Fruit fly (Drosophila melanogaster) whole organism, prepupa: Measurements from ENCODE around the gene ND-30.
A peak's percentile ranks its signal among the peaks of the same experiment; 100 is the strongest.

Experiments
- CG10631 ChIP-seq: fragments of 200-800 bp; sonication (Bioruptor generic); optimal IDR thresholded peaks from 2 replicates; lab custom pipeline; 2016; ENCODE audit warnings: missing biosample characterization, missing genetic modification characterization
- CG10669 ChIP-seq: fragments of 200-800 bp; sonication (Bioruptor generic); optimal IDR thresholded peaks from 3 replicates; lab custom pipeline; 2018; ENCODE audit warnings: missing biosample characterization, mild to moderate bottlenecking, missing genetic modification characterization, moderate library complexity
- CG15336 ChIP-seq: fragments of 200-800 bp; sonication (Bioruptor generic); IDR thresholded peaks from 2 replicates; pipeline ENCODE4 v1.3.6; 2022; ENCODE audit warnings: missing biosample characterization, missing genetic modification characterization
- CG3032 ChIP-seq: fragments of 200-800 bp; optimal IDR thresholded peaks from 2 replicates; lab custom pipeline; 2019; ENCODE audit warnings: missing biosample characterization, mild to moderate bottlenecking, missing genetic modification characterization, moderate library complexity
- CG31627 ChIP-seq: fragments of 200-800 bp; sonication (Bioruptor generic); optimal IDR thresholded peaks from 3 replicates; lab custom pipeline; 2016; ENCODE audit warnings: missing biosample characterization, missing genetic modification characterization
- CG32006 ChIP-seq: fragments of 200-800 bp; sonication (Bioruptor generic); optimal IDR thresholded peaks from 3 replicates; lab custom pipeline; 2017; ENCODE audit warnings: missing biosample characterization, mild to moderate bottlenecking, missing genetic modification characterization
- CG34406 ChIP-seq: fragments of 200-800 bp; sonication (Bioruptor generic); optimal IDR thresholded peaks from 3 replicates; lab custom pipeline; 2016; ENCODE audit warnings: missing biosample characterization, missing genetic modification characterization
- CG3919 ChIP-seq: fragments of 200-800 bp; sonication (Bioruptor generic); optimal IDR thresholded peaks from 3 replicates; lab custom pipeline; 2016; ENCODE audit warnings: missing biosample characterization, missing genetic modification characterization
- CG4318 ChIP-seq: fragments of 200-800 bp; sonication (Bioruptor generic); optimal IDR thresholded peaks from 3 replicates; lab custom pipeline; 2017; ENCODE audit warnings: missing biosample characterization, mild to moderate bottlenecking, missing genetic modification characterization
- CG6163 ChIP-seq: fragments of 200-800 bp; sonication (Bioruptor generic); IDR thresholded peaks from 3 replicates; pipeline ENCODE4 v1.3.6; 2022; ENCODE audit warnings: missing biosample characterization, missing genetic modification characterization
- CG6276 ChIP-seq: fragments of 200-800 bp; sonication (Bioruptor generic); optimal IDR thresholded peaks from 2 replicates; lab custom pipeline; 2017; ENCODE audit warnings: missing biosample characterization, mild to moderate bottlenecking, missing genetic modification characterization
- CG6808 ChIP-seq: fragments of 200-800 bp; sonication (Bioruptor generic); optimal IDR thresholded peaks from 3 replicates; lab custom pipeline; 2017; ENCODE audit warnings: missing biosample characterization, missing genetic modification characterization, mild to moderate bottlenecking, moderate library complexity, missing genetic modification reagents
- CG6854 ChIP-seq: fragments of 200-800 bp; sonication (Bioruptor generic); optimal IDR thresholded peaks from 2 replicates; lab custom pipeline; 2017; ENCODE audit warnings: missing biosample characterization, mild to moderate bottlenecking, missing genetic modification characterization
- CG7368 ChIP-seq: fragments of 200-800 bp; sonication (Bioruptor generic); optimal IDR thresholded peaks from 3 replicates; lab custom pipeline; 2016; ENCODE audit warnings: missing biosample characterization, missing genetic modification characterization
- CG8319 ChIP-seq: fragments of 200-800 bp; sonication (Bioruptor generic); optimal IDR thresholded peaks from 3 replicates; lab custom pipeline; 2016; ENCODE audit warnings: missing biosample characterization, missing genetic modification characterization
- Eip75B ChIP-seq: fragments of 200-800 bp; sonication (Bioruptor generic); optimal IDR thresholded peaks from 3 replicates; lab custom pipeline; 2016; ENCODE audit warnings: missing biosample characterization, missing genetic modification characterization
- Eip78C ChIP-seq: fragments of 200-800 bp; sonication (Bioruptor generic); peaks from one replicate; lab custom pipeline; 2016; ENCODE audit warnings: missing biosample characterization, missing genetic modification characterization
- Ets21C ChIP-seq: fragments of 200-800 bp; sonication (Bioruptor generic); optimal IDR thresholded peaks from 3 replicates; lab custom pipeline; 2016; ENCODE audit warnings: missing biosample characterization, missing genetic modification characterization
- Ets96B ChIP-seq: fragments of 200-800 bp; optimal IDR thresholded peaks from 2 replicates; lab custom pipeline; 2019; ENCODE audit warnings: missing biosample characterization, mild to moderate bottlenecking, missing genetic modification characterization, moderate library complexity
- Hr38 ChIP-seq: sonication (Bioruptor generic); optimal IDR thresholded peaks from 2 replicates; lab custom pipeline; 2016; ENCODE audit warnings: missing biosample characterization, missing genetic modification characterization
- Hr39 ChIP-seq: fragments of 200-800 bp; sonication (Bioruptor generic); optimal IDR thresholded peaks from 2 replicates; lab custom pipeline; 2016; ENCODE audit warnings: missing biosample characterization, missing genetic modification characterization
- Hr4 ChIP-seq: fragments of 200-800 bp; sonication (Bioruptor generic); optimal IDR thresholded peaks from 3 replicates; lab custom pipeline; 2016; ENCODE audit warnings: missing biosample characterization, missing genetic modification characterization
- Lpt ChIP-seq: fragments of 200-800 bp; sonication (Bioruptor generic); optimal IDR thresholded peaks from 3 replicates; lab custom pipeline; 2016; ENCODE audit warnings: missing biosample characterization, missing genetic modification characterization
- Smox ChIP-seq: fragments of 200-800 bp; sonication (Bioruptor generic); optimal IDR thresholded peaks from 3 replicates; lab custom pipeline; 2016; ENCODE audit warnings: missing biosample characterization, missing genetic modification characterization
- Sox14 ChIP-seq: fragments of 200-800 bp; sonication (Bioruptor generic); optimal IDR thresholded peaks from 3 replicates; lab custom pipeline; 2016; ENCODE audit warnings: missing biosample characterization, missing genetic modification characterization
- cyc ChIP-seq: fragments of 200-800 bp; sonication (Bioruptor generic); optimal IDR thresholded peaks from 3 replicates; lab custom pipeline; 2016; ENCODE audit warnings: missing biosample characterization, missing genetic modification characterization
- dac ChIP-seq: fragments of 200-800 bp; sonication (Bioruptor generic); optimal IDR thresholded peaks from 2 replicates; lab custom pipeline; 2017; ENCODE audit warnings: missing biosample characterization, mild to moderate bottlenecking, missing genetic modification characterization
- dsx ChIP-seq: fragments of 200-800 bp; optimal IDR thresholded peaks from 3 replicates; lab custom pipeline; 2019; ENCODE audit warnings: missing biosample characterization, mild to moderate bottlenecking, missing genetic modification characterization, moderate library complexity; ENCODE audit not compliant: poor library complexity, severe bottlenecking
- eg ChIP-seq: fragments of 200-800 bp; sonication (Bioruptor generic); IDR thresholded peaks from 3 replicates; pipeline ENCODE4 v1.3.6; 2022; ENCODE audit warnings: missing biosample characterization, missing genetic modification characterization
- esn ChIP-seq: fragments of 200-800 bp; sonication (Bioruptor generic); optimal IDR thresholded peaks from 2 replicates; lab custom pipeline; 2016; ENCODE audit warnings: missing biosample characterization, mild to moderate bottlenecking, missing genetic modification characterization, moderate library complexity
- fd85E ChIP-seq: fragments of 200-800 bp; sonication (Bioruptor generic); optimal IDR thresholded peaks from 3 replicates; lab custom pipeline; 2016; ENCODE audit warnings: missing biosample characterization, missing genetic modification characterization
- lz ChIP-seq: fragments of 200-800 bp; sonication (Bioruptor generic); optimal IDR thresholded peaks from 3 replicates; lab custom pipeline; 2016; ENCODE audit warnings: missing biosample characterization, missing genetic modification characterization
- net ChIP-seq: fragments of 200-800 bp; sonication (Bioruptor generic); optimal IDR thresholded peaks from 3 replicates; lab custom pipeline; 2016; ENCODE audit warnings: missing biosample characterization, missing genetic modification characterization
- pdm3 ChIP-seq: fragments of 200-800 bp; sonication (Bioruptor generic); optimal IDR thresholded peaks from 3 replicates; lab custom pipeline; 2016; ENCODE audit warnings: missing biosample characterization, missing genetic modification characterization
- spab ChIP-seq: fragments of 200-800 bp; sonication (Bioruptor generic); optimal IDR thresholded peaks from 2 replicates; lab custom pipeline; 2017; ENCODE audit warnings: missing biosample characterization, mild to moderate bottlenecking, missing genetic modification characterization, missing genetic modification reagents
- ss ChIP-seq, 2 experiments: fragments of 200-800 bp; sonication (Bioruptor generic); optimal IDR thresholded peaks; 2 replicates in 1 of 2; 3 replicates in 1 of 2; lab custom pipeline; 2017 to 2018; ENCODE audit warnings: mild to moderate bottlenecking in 2 of 2, missing biosample characterization in 2 of 2, missing genetic modification characterization in 2 of 2, moderate library complexity in 1 of 2
- svp ChIP-seq: fragments of 200-800 bp; sonication (Bioruptor generic); peaks from one replicate; lab custom pipeline; 2016; ENCODE audit warnings: missing biosample characterization, missing genetic modification characterization
- topi ChIP-seq: fragments of 200-800 bp; sonication (Bioruptor generic); optimal IDR thresholded peaks from 3 replicates; lab custom pipeline; 2016; ENCODE audit warnings: missing biosample characterization, missing genetic modification characterization
- vri ChIP-seq: fragments of 200-800 bp; sonication (Bioruptor generic); optimal IDR thresholded peaks from 3 replicates; lab custom pipeline; 2016; ENCODE audit warnings: missing biosample characterization, mild to moderate bottlenecking, missing genetic modification characterization

The ND-30 gene

dm6 chr3L:3198447-3199402 lies 39.3 kb upstream of the ND-30 start, which contains the start of the genes CG32276 and gry (continued):
- TF ChIP-seq vri (GFP tag; lab: Kevin White, UChicago) (no peak), CG6163 (GFP tag; lab: Robert Waterston, UW) (peak; percentile 65), spab (no peak), Eip75B (GFP tag; lab: Kevin White, UChicago) (no peak), CG4318 (GFP tag; lab: Kevin White, UChicago) (no peak), CG31627 (GFP tag; lab: Kevin White, UChicago) (peak; percentile 78), Hr4 (GFP tag; lab: Kevin White, UChicago) (no peak), CG10669 (GFP tag; lab: Kevin White, UChicago) (no peak), Ets96B (tag; lab: Kevin White, UChicago) (no peak), pdm3 (no peak), CG6808 (no peak), CG32006 (GFP tag; lab: Kevin White, UChicago) (no peak), CG8319 (GFP tag; lab: Kevin White, UChicago) (peak; percentile 57), svp (GFP tag; lab: Kevin White, UChicago) (peak; percentile 86), CG3919 (peak; percentile 84), fd85E (GFP tag; lab: Kevin White, UChicago) (peak; percentile 3), Lpt (GFP tag; lab: Kevin White, UChicago) (no peak), dsx (GFP tag; lab: Kevin White, UChicago) (no peak), CG7368 (no peak), CG6276 (GFP tag; lab: Kevin White, UChicago) (no peak), CG10631 (GFP tag; lab: Kevin White, UChicago) (no peak), net (GFP tag; lab: Kevin White, UChicago) (no peak)
- TF ChIP-seq, all 60 proteins: peak for 34

DNA sequence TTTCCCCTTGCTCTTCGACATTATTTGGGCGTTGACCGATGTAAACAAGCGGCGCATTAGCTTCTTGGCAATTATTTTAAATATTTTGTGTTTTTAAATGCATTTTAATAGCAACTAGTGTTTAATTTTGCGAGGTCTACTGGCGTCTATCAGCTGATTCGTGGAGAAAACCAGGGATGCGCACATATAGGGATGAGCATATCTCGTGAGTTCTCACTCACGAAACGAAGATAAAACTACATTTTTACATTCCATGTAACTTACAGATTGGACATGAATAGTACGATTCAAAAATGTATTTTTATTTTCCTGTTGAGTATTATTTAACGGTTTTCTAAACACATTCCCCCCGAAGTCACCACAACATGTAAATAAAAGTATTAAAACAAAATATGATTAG lies 38.1 kb upstream of the ND-30 start, which contains the start of gene CG14966:
TSS of gene CG14966 (minus strand) at position 168 of the 400 bp plus-strand sequence.
- TF ChIP-seq Smox (GFP tag; lab: Kevin White, UChicago) (peak; percentile 31), Ets21C (GFP tag; lab: Kevin White, UChicago) (peak; percentile 5), eg (no peak), CG10669 (GFP tag; lab: Kevin White, UChicago) (no peak), spab (no peak), svp (GFP tag; lab: Kevin White, UChicago) (peak; percentile 65), CG31627 (GFP tag; lab: Kevin White, UChicago) (peak; percentile 28), pdm3 (peak; percentile 26), dsx (GFP tag; lab: Kevin White, UChicago) (peak; percentile 9), Hr38 (no peak), Sox14 (GFP tag; lab: Kevin White, UChicago) (peak; percentile 29), topi (peak; percentile 33), CG3032 (no peak), dac (GFP tag; lab: Kevin White, UChicago) (no peak), lz (GFP tag; lab: Kevin White, UChicago) (peak; percentile 38), CG6854 (GFP tag; lab: Kevin White, UChicago) (peak; percentile 26), Eip78C (GFP tag; lab: Kevin White, UChicago) (peak; percentile 56), ss (GFP tag; optimal IDR thresholded peaks at IDR 0.05; lab: Kevin White, UChicago) (peak in 1 of 2 experiments; percentile 23), Hr39 (peak; percentile 20), CG6808 (peak; percentile 3), esn (GFP tag; lab: Kevin White, UChicago) (peak; percentile 45), cyc (GFP tag; lab: Kevin White, UChicago) (peak; percentile 17), CG34406 (no peak), CG15336 (GFP tag; lab: Robert Waterston, UW) (no peak)
